Fruit fly (Drosophila melanogaster) S2 (cell line): ENCODE results near the gene CalpC.

Experiments used
- CG8478 ChIP-seq: fragments of >200 bp; optimal IDR thresholded peaks from 2 replicates; lab custom pipeline; 2018
- CTCF ChIP-seq, 2 experiments: fragments of >200 bp; optimal IDR thresholded peaks; 2 replicates each; lab custom pipeline; 2018

DNA sequence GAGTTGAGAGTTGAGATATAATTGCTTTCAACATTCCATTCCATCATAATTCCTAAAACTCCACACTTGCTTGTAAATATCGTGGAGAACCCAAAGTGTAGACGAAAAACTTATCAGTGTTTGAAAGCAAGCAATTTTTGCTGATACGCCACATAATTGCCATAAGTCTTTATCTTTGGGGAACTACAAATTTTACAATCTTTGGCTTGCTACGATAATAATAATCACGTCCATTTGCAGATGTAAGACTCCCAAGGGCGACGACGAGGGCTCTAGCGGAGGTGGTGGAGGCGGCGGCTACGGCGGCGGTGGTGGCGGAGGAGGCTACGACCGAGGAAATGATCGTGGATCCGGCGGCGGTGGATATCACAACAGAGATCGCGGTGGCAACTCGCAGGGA lies 32.9 kb upstream of the CalpC start:
- no peak for TF ChIP-seq CG8478
- no peak for TF ChIP-seq CTCF (optimal IDR thresholded peaks at IDR 0.05; lab: Kevin White, UChicago)
